Worm (Caenorhabditis elegans): Measurements from ENCODE around the gene C17B7.14.
"Not testable (repeated sequence)": the region's sequence is repeated elsewhere in the genome, so short reads cannot be mapped to it uniquely, and the experiment has no call there.

C17B7.14 gene

DNA sequence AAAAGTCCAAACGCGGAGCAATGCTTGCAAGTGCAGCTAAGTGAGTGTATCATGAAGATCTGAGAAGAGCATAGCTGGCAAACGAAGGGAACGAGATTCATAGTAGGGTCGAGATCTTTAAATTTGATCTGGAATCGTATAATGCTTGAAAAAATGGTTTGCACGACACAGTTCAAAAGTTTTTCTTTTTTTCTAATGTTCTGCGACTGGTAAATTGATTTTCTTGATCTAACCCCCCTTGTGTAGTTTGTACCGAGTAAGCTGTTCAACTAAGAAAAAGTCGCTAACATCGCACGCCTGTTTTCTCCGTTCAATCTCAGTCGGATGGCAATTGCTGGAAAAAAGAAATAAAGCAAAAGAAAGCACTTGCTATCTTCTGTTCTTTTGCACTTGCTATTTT, at the start of gene C17B7.14:
Gene C17B7.14, minus strand, starts transcription at position 101 of the 400 bp plus-strand sequence.
- TF ChIP-seq ama-1 (optimal IDR thresholded peaks at IDR 0.05): no peak
- TF ChIP-seq pes-1 (GFP tag; IDR thresholded peaks at IDR 0.05): no peak
- no peak for TF ChIP-seq flt-1 (GFP tag; IDR thresholded peaks at IDR 0.05)
- no peak for TF ChIP-seq B0310.2 (tag; optimal IDR thresholded peaks at IDR 0.05)
- no peak for TF ChIP-seq ceh-36 (tag; optimal IDR thresholded peaks at IDR 0.05)
- TF ChIP-seq ets-7 (tag; optimal IDR thresholded peaks at IDR 0.05): no peak
- no peak for TF ChIP-seq hmbx-1 (tag; optimal IDR thresholded peaks at IDR 0.05)
- TF ChIP-seq sea-1 (GFP tag; conservative IDR thresholded peaks at IDR 0.05): no peak
- TF ChIP-seq scrt-1 (GFP tag; IDR thresholded peaks at IDR 0.05): no peak
- no peak for TF ChIP-seq ceh-13 (GFP tag; optimal IDR thresholded peaks at IDR 0.05)

DNA sequence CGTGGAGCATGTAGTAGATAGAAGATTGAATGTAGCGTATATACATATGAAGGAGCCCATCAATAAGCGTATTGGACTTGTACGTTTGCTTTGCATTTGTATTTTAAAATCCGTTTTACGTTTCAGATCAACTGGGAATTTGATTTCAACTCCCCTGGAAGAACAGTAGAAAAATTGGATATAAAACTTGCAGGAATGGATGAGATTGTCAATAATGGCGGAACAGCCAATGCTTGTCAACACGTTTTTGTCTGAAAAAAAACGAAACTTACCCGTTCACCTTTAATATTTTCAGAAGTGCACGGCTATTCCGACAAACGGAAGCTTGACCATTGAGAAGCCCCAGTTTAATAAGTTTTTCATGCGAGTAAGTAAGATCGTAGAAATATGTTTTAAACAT, 47.4 kb upstream of the C17B7.14 start, which contains the start of gene C04E12.2:
Gene C04E12.2, plus strand, starts transcription at position 301 of the 400 bp plus-strand sequence.
- TF ChIP-seq tbx-11 (GFP tag; IDR thresholded peaks at IDR 0.05); ceh-36 (tag; optimal IDR thresholded peaks at IDR 0.05); sea-1 (GFP tag; conservative IDR thresholded peaks at IDR 0.05): not testable (repeated sequence)

DNA sequence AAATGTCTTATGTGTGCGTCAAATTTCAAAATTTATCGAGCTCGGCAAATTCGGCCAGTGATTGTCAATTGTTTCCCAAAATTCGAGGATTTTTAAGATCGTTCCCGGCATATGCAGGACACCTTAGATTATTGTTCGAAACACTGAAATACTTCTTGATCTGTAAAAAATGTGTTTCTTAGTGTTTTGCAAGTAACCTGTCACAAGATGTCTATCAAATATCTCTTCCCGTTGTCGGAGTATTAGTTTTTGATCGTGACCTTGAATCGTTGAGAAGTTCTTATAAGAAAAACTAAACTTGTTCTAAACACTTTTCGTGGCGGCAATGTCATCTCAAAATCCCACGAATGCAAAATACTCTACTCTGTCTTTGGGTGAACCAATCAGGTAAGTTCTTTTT, 42.1 kb upstream of the C17B7.14 start, which contains the start of gene C04E12.4:
Gene C04E12.4, plus strand, starts transcription at position 301 of the 400 bp plus-strand sequence.
- TF ChIP-seq aly-1 (tag; optimal IDR thresholded peaks at IDR 0.05): no peak
- TF ChIP-seq hnd-1 (tag; optimal IDR thresholded peaks at IDR 0.05): no peak
- TF ChIP-seq tra-4 (tag; optimal IDR thresholded peaks at IDR 0.05): no peak
- no peak for TF ChIP-seq hmg-4 (GFP tag; optimal IDR thresholded peaks at IDR 0.05)
- no peak for TF ChIP-seq pes-1 (GFP tag; IDR thresholded peaks at IDR 0.05)
- no peak for TF ChIP-seq tbx-37 (GFP tag; conservative IDR thresholded peaks at IDR 0.05)
- TF ChIP-seq sea-1 (GFP tag; conservative IDR thresholded peaks at IDR 0.05): no peak
- TF ChIP-seq flt-1 (GFP tag; IDR thresholded peaks at IDR 0.05): no peak
- no peak for TF ChIP-seq ama-1 (optimal IDR thresholded peaks at IDR 0.05)
- TF ChIP-seq tbx-11 (GFP tag; IDR thresholded peaks at IDR 0.05): no peak
- no peak for TF ChIP-seq F13C5.2 (tag; optimal IDR thresholded peaks at IDR 0.05)
- no peak for TF ChIP-seq ets-7 (tag; optimal IDR thresholded peaks at IDR 0.05)
- TF ChIP-seq scrt-1 (GFP tag; IDR thresholded peaks at IDR 0.05): no peak
- no peak for TF ChIP-seq ceh-13 (GFP tag; optimal IDR thresholded peaks at IDR 0.05)
- TF ChIP-seq ceh-36 (tag; optimal IDR thresholded peaks at IDR 0.05): no peak
- no peak for TF ChIP-seq hmbx-1 (tag; optimal IDR thresholded peaks at IDR 0.05)
- TF ChIP-seq B0310.2 (tag; optimal IDR thresholded peaks at IDR 0.05): no peak

DNA sequence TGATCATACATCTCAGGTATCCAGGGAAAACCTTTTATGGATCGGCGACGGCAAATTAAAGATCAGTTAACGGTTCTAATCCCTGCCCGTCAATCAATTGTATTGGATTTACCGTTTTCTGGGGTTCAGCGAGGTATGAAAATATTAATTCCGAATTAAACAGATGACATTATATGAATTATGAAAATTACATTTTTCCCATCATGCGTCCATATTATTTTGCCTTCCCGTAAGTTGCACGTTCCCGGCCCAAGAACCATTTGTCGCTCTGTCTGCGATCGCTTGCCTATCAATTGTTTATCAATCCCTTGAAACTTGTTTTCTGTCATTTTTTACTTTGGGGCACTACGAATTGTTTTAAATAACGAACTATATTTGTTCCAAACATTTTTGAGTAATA, 41.3 kb upstream of the C17B7.14 start:
- TF ChIP-seq scrt-1 (GFP tag; IDR thresholded peaks at IDR 0.05) (no peak), hmg-4 (GFP tag; optimal IDR thresholded peaks at IDR 0.05) (no peak), ets-7 (tag; optimal IDR thresholded peaks at IDR 0.05) (no peak), F13C5.2 (tag; optimal IDR thresholded peaks at IDR 0.05) (no peak), tbx-37 (GFP tag; conservative IDR thresholded peaks at IDR 0.05) (no peak), pes-1 (GFP tag; IDR thresholded peaks at IDR 0.05) (no peak), tbx-11 (GFP tag; IDR thresholded peaks at IDR 0.05) (no peak), flt-1 (GFP tag; IDR thresholded peaks at IDR 0.05) (no peak)

DNA sequence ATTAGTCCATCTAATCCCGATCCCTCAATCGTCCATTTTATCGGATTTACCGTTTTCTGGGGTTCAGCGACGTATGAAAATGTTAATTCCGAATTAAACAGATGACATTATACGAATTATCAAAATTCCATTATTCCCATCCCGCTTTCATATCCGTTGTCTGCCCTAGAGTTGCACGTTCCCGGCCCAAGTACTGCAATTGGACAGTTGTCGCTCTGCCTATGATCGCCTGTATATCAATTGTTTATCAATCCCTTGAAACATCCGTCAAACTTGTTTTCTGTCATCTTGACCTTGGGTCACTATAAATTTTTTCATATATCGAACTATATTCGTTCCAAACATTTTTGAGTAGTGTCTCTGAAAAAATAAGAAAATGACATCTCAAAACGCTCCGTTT, 37.9 kb upstream of the C17B7.14 start, which contains the start of gene C04E12.5:
Gene C04E12.5, plus strand, starts transcription at position 301 of the 400 bp plus-strand sequence.
- TF ChIP-seq tbx-11 (GFP tag; IDR thresholded peaks at IDR 0.05) (no peak), F13C5.2 (tag; optimal IDR thresholded peaks at IDR 0.05) (no peak), tbx-37 (GFP tag; conservative IDR thresholded peaks at IDR 0.05) (no peak), flt-1 (GFP tag; IDR thresholded peaks at IDR 0.05) (no peak), hnd-1 (tag; optimal IDR thresholded peaks at IDR 0.05) (no peak), ets-7 (tag; optimal IDR thresholded peaks at IDR 0.05) (no peak), tra-4 (tag; optimal IDR thresholded peaks at IDR 0.05) (no peak), hmbx-1 (tag; optimal IDR thresholded peaks at IDR 0.05) (no peak), B0310.2 (tag; optimal IDR thresholded peaks at IDR 0.05) (no peak), ama-1 (optimal IDR thresholded peaks at IDR 0.05) (no peak)

DNA sequence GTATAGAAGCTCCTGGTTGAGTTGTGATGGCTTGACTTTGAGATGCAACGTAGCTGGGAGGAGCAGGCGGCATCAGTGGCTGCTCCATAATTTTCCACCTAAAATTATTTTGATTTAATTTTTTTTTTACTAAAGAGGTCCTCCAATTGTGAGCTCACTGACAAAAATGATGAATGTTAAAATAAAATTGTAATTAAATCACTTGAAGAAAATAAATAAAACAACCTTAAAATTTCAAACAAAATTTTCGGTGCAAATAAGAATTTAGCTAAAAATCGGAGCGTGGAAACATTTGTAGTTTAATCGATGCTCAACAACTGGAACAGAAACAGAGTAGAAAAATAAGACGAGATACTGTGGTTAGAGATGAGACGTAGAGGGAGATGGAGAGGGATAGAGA, 36.8 kb upstream of the C17B7.14 start, which contains the start of gene scrm-3:
Gene scrm-3, minus strand, starts transcription at position 101 of the 400 bp plus-strand sequence.
- no peak for TF ChIP-seq tbx-11 (GFP tag; IDR thresholded peaks at IDR 0.05)
- no peak for TF ChIP-seq B0310.2 (tag; optimal IDR thresholded peaks at IDR 0.05)
- no peak for TF ChIP-seq ets-7 (tag; optimal IDR thresholded peaks at IDR 0.05)
- no peak for TF ChIP-seq sea-1 (GFP tag; conservative IDR thresholded peaks at IDR 0.05)
- no peak for TF ChIP-seq pes-1 (GFP tag; IDR thresholded peaks at IDR 0.05)
- no peak for TF ChIP-seq ceh-13 (GFP tag; optimal IDR thresholded peaks at IDR 0.05)
- TF ChIP-seq tbx-37 (GFP tag; conservative IDR thresholded peaks at IDR 0.05): no peak
- TF ChIP-seq ama-1 (optimal IDR thresholded peaks at IDR 0.05): no peak

DNA sequence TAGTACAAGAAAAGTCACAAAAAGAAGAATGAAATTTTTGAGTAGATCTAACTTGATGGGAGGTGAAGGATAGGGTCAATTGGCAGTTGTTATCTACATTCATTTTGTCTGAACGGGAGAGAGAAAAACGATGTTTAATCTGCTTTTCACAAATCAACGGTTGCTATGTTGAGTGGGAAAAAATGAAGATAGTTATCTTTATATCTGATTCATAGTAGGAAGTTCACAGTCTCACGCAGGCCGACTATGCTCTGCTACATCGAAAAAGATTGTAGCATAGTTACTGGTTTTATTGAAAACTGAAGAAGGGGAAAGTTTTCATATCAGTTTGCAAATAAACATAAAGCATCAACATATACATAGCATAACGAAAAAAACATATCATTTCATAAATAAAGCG, 35.2 kb upstream of the C17B7.14 start:
- no peak for TF ChIP-seq sea-1 (GFP tag; conservative IDR thresholded peaks at IDR 0.05)
- TF ChIP-seq tbx-11 (GFP tag; IDR thresholded peaks at IDR 0.05): no peak
- no peak for TF ChIP-seq F13C5.2 (tag; optimal IDR thresholded peaks at IDR 0.05)
- TF ChIP-seq B0310.2 (tag; optimal IDR thresholded peaks at IDR 0.05): no peak
- TF ChIP-seq ets-7 (tag; optimal IDR thresholded peaks at IDR 0.05): no peak
- TF ChIP-seq ceh-13 (GFP tag; optimal IDR thresholded peaks at IDR 0.05): no peak
- no peak for TF ChIP-seq hnd-1 (tag; optimal IDR thresholded peaks at IDR 0.05)
- no peak for TF ChIP-seq hmbx-1 (tag; optimal IDR thresholded peaks at IDR 0.05)

DNA sequence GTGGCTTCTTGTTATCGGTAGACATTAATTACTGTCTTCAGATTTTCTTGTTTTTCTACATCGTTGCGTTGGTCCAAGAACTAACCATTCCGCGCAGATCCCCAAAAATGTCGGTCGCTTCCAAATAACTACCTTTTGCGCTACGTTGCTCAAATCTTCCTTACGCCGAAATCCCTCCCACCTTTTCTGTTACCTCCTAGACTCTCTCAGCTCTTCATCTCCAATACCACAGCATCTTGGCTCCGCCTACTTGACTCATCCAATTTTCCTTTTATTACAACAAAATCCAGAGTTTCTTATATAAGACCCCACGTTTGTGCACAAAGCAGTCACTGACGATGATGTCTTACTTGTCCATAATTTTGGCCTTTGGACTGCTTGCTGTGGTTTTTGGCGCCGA, 32.6 kb upstream of the C17B7.14 start, which contains the start of gene C17B7.12:
Gene C17B7.12, plus strand, starts transcription at position 301 of the 400 bp plus-strand sequence.
- TF ChIP-seq hmbx-1 (tag; optimal IDR thresholded peaks at IDR 0.05) (no peak), B0310.2 (tag; optimal IDR thresholded peaks at IDR 0.05) (no peak), F13C5.2 (tag; optimal IDR thresholded peaks at IDR 0.05) (no peak), ceh-36 (tag; optimal IDR thresholded peaks at IDR 0.05) (no peak), sea-1 (GFP tag; conservative IDR thresholded peaks at IDR 0.05) (no peak), scrt-1 (GFP tag; IDR thresholded peaks at IDR 0.05) (no peak), ets-7 (tag; optimal IDR thresholded peaks at IDR 0.05) (no peak), hnd-1 (tag; optimal IDR thresholded peaks at IDR 0.05) (no peak), aly-1 (tag; optimal IDR thresholded peaks at IDR 0.05) (no peak), tbx-11 (GFP tag; IDR thresholded peaks at IDR 0.05) (no peak), tbx-37 (GFP tag; conservative IDR thresholded peaks at IDR 0.05) (no peak), pes-1 (GFP tag; IDR thresholded peaks at IDR 0.05) (no peak), ceh-13 (GFP tag; optimal IDR thresholded peaks at IDR 0.05) (no peak), tra-4 (tag; optimal IDR thresholded peaks at IDR 0.05) (no peak), ama-1 (optimal IDR thresholded peaks at IDR 0.05) (no peak), hmg-4 (GFP tag; optimal IDR thresholded peaks at IDR 0.05) (no peak), flt-1 (GFP tag; IDR thresholded peaks at IDR 0.05) (no peak)

All from whole organism, early embryonic.